Fruit fly (Drosophila melanogaster) whole organism, adult: ENCODE results near the gene Gel.

Experiments
- CG1620 ChIP-seq: fragments of 200-800 bp; sonication (Bioruptor generic); optimal IDR thresholded peaks from 2 replicates; lab custom pipeline; 2016; ENCODE audit warnings: missing biosample characterization, missing genetic modification characterization
- CG33017 ChIP-seq: fragments of 200-800 bp; sonication (Bioruptor generic); optimal IDR thresholded peaks from 2 replicates; lab custom pipeline; 2018; ENCODE audit warnings: missing biosample characterization, mild to moderate bottlenecking, missing genetic modification characterization, moderate library complexity
- CG5204 ChIP-seq: fragments of 200-800 bp; sonication (Bioruptor generic); optimal IDR thresholded peaks from 2 replicates; lab custom pipeline; 2016; ENCODE audit warnings: missing biosample characterization, missing genetic modification characterization
- CG7101 ChIP-seq: fragments of 200-800 bp; sonication (Bioruptor generic); optimal IDR thresholded peaks from 2 replicates; lab custom pipeline; 2018; ENCODE audit warnings: missing biosample characterization, mild to moderate bottlenecking, missing genetic modification characterization, moderate library complexity
- Clk ChIP-seq: fragments of 200-800 bp; sonication (Bioruptor generic); optimal IDR thresholded peaks from 2 replicates; lab custom pipeline; 2017; ENCODE audit warnings: missing biosample characterization, missing genetic modification characterization
- Crg-1 ChIP-seq: fragments of 200-800 bp; sonication (Bioruptor generic); optimal IDR thresholded peaks from 2 replicates; lab custom pipeline; 2016; ENCODE audit warnings: missing biosample characterization, missing genetic modification characterization
- Mnt ChIP-seq: fragments of 200-800 bp; sonication (Bioruptor generic); optimal IDR thresholded peaks from 2 replicates; lab custom pipeline; 2016; ENCODE audit warnings: missing biosample characterization, mild to moderate bottlenecking, missing genetic modification characterization
- bab1 ChIP-seq: fragments of 200-800 bp; sonication (Bioruptor generic); optimal IDR thresholded peaks from 3 replicates; lab custom pipeline; 2019; ENCODE audit warnings: missing biosample characterization, mild to moderate bottlenecking, missing genetic modification characterization, moderate library complexity
- cnc ChIP-seq, 2 experiments: fragments of >200 bp; optimal IDR thresholded peaks; 2 replicates each; lab custom pipeline; 2017
- ovo ChIP-seq: fragments of 200-800 bp; sonication (Bioruptor generic); optimal IDR thresholded peaks from 2 replicates; lab custom pipeline; 2016; ENCODE audit warnings: missing biosample characterization, missing genetic modification characterization
- tj ChIP-seq: fragments of 200-800 bp; sonication (Bioruptor generic); optimal IDR thresholded peaks from 3 replicates; lab custom pipeline; 2017; ENCODE audit warnings: missing biosample characterization, mild to moderate bottlenecking, missing genetic modification characterization, moderate library complexity
- toe ChIP-seq: fragments of 200-800 bp; sonication (Bioruptor generic); optimal IDR thresholded peaks from 2 replicates; lab custom pipeline; 2016; ENCODE audit warnings: missing biosample characterization, missing genetic modification characterization

dm6 chr3R:4197055-4197454, 38.0 kb upstream of the Gel start, which contains the start of gene beta-Man:
- no peak for TF ChIP-seq Clk (GFP tag; lab: Kevin White, UChicago)
- TF ChIP-seq CG5204 (GFP tag; lab: Kevin White, UChicago): no peak
- no peak for TF ChIP-seq toe (GFP tag; lab: Kevin White, UChicago)
- TF ChIP-seq ovo (GFP tag; lab: Kevin White, UChicago): no peak
- peak; percentile 20 for TF ChIP-seq tj (GFP tag; lab: Kevin White, UChicago)
- peak; percentile 21 for TF ChIP-seq CG7101 (tag; lab: Kevin White, UChicago)
- TF ChIP-seq CG33017 (tag; lab: Kevin White, UChicago): no peak
- no peak for TF ChIP-seq Crg-1 (GFP tag; lab: Kevin White, UChicago)
- no peak for TF ChIP-seq cnc (optimal IDR thresholded peaks at IDR 0.05; lab: Kevin White, UChicago)
- peak; percentile 46 for TF ChIP-seq Mnt (GFP tag; lab: Kevin White, UChicago)
- TF ChIP-seq bab1 (GFP tag; lab: Kevin White, UChicago): peak; percentile 66
- TF ChIP-seq CG1620: no peak
